Worm (Caenorhabditis elegans) whole organism, late embryonic: ENCODE data around the gene Y22D7AL.3.

Source experiments
- Y22D7AL.16 ChIP-seq: sonication (generic microtip); optimal IDR thresholded peaks from 2 replicates; lab custom pipeline; 2016; ENCODE audit warnings: missing genetic modification characterization, missing compliant biosample characterization
- ama-1 ChIP-seq: fragments of 150-350 bp; optimal IDR thresholded peaks from 2 replicates; lab custom pipeline; 2014
- dve-1 ChIP-seq: sonication (generic microtip); optimal IDR thresholded peaks from 2 replicates; lab custom pipeline; 2017; ENCODE audit warnings: antibody characterized with exemption, mild to moderate bottlenecking, missing genetic modification characterization, missing compliant biosample characterization
- hlh-30 ChIP-seq: sonication (generic microtip); optimal IDR thresholded peaks from 2 replicates; lab custom pipeline; 2017; ENCODE audit warnings: antibody characterized with exemption, missing genetic modification characterization, missing compliant biosample characterization; ENCODE audit not compliant: insufficient read depth
- tbx-2 ChIP-seq: sonication (generic microtip); optimal IDR thresholded peaks from 2 replicates; lab custom pipeline; 2016; ENCODE audit warnings: missing genetic modification characterization, missing compliant biosample characterization

DNA sequence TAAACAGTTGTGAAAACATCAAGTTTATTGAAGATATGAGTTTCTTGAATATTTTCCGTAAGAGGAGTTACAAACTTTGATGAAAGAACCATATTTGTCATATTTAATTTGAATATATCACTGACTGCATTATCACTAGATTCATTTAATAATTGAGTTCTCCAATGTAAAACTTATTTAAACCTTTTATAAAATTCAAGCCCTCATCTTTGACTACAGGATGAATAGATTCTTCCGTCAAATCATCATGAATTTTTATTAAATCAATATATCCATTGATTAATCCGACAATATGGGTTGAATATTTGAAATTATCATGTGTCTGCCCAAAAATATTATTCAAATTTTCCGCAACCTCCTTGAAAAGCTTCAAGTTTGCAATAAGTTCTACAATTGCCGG lies 46.7 kb downstream of the Y22D7AL.3 start, which contains the start of gene Y22D7AR.7:
- no peak for TF ChIP-seq dve-1 (tag; lab: Kevin White, UChicago)
- no peak for TF ChIP-seq Y22D7AL.16 (tag; lab: Kevin White, UChicago)
- no peak for TF ChIP-seq hlh-30 (tag; lab: Kevin White, UChicago)
- TF ChIP-seq tbx-2 (tag; lab: Kevin White, UChicago): no peak
- TF ChIP-seq ama-1 (lab: Kevin White, UChicago): no peak
